Fruit fly (Drosophila melanogaster): ENCODE results near the gene CG13085.

The CG13085 gene

dm6 chr2L:19397617-19398316, 26.1 kb upstream of the CG13085 start (continued):
- TF ChIP-seq dl (GFP tag; optimal IDR thresholded peaks at IDR 0.05; ENCODE audit: insufficient read depth in 1 of 2, partially characterized antibody in 2 of 2), result peak in 1 of 2 experiments; percentile 33
- TF ChIP-seq Myc (optimal IDR thresholded peaks at IDR 0.05), result no peak
- TF ChIP-seq CrebA (GFP tag; optimal IDR thresholded peaks at IDR 0.05; ENCODE audit: borderline replicate concordance), result no peak
- TF ChIP-seq GATAd (GFP tag; optimal IDR thresholded peaks at IDR 0.05), result no peak
- TF ChIP-seq usp (GFP tag; optimal IDR thresholded peaks at IDR 0.05), result no peak
- TF ChIP-seq Hr83 (GFP tag; optimal IDR thresholded peaks at IDR 0.05; ENCODE audit: poor library complexity, severe bottlenecking), result no peak
- peak; percentile 68 for TF ChIP-seq h (GFP tag; optimal IDR thresholded peaks at IDR 0.05)
- peak; percentile 33 for TF ChIP-seq CG9705 (GFP tag; optimal IDR thresholded peaks at IDR 0.05)
- TF ChIP-seq tai (GFP tag; optimal IDR thresholded peaks at IDR 0.05), result peak; percentile 53
- TF ChIP-seq ey (GFP tag; optimal IDR thresholded peaks at IDR 0.05), result peak; percentile 56
- TF ChIP-seq N (GFP tag; optimal IDR thresholded peaks at IDR 0.05), result no peak
- no peak for TF ChIP-seq dsf (GFP tag; optimal IDR thresholded peaks at IDR 0.05; ENCODE audit: borderline replicate concordance)
- TF ChIP-seq Jra (GFP tag; optimal IDR thresholded peaks at IDR 0.05), result no peak
- TF ChIP-seq CG32264 (GFP tag; optimal IDR thresholded peaks at IDR 0.05), result peak; percentile 43
- TF ChIP-seq br (GFP tag; optimal IDR thresholded peaks at IDR 0.05), result peak; percentile 60
- peak; percentile 47 for TF ChIP-seq psq (GFP tag; optimal IDR thresholded peaks at IDR 0.05)
- TF ChIP-seq Dif (GFP tag; optimal IDR thresholded peaks at IDR 0.05; ENCODE audit: partially characterized antibody), result peak; percentile 75
- no peak for TF ChIP-seq sv (GFP tag; optimal IDR thresholded peaks at IDR 0.05)
- TF ChIP-seq brk (GFP tag; optimal IDR thresholded peaks at IDR 0.05), result no peak

DNA sequence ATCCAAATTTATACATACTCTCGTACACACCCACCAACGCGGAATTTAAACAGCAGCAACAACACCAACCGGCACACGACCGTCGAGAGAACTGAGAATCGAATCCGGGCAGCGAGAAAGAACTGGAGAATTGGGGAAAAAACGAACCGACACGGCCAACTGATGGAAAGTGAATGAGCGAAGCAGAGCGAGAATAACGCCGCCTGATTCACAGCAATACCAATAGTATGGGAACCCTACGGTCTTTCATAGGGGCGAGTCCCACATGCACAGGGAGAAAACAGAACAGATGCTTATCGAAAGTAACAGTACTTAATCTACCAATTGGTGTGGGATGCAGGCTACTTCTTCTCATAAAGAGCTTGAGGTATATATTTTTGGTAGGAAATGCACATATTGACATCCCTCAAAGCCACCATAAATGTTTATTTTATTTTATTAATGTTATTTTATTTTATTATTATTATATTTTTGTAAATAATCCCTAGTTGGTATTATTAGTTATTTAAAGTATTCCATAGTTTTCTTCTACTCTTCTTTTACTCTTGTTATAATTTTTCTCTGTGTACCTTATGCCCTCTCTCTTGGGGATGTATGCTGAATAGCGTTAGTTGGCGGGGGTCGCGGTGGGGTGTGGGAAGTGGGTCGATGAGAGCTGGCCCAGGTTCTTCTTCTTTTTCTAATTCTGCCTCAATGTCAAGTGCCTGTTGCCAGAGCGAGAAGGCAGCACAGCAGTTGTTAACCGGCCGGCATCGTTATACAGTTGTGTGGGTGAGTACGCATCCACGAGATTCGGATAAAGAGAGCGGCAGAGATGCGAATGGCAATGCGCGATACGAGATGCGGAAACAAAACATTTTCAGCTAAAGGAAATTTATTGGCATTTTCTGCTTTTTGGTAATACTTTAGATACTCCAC, 25.3 kb upstream of the CG13085 start, which contains the start of gene CG17544:
Gene CG17544 (minus strand): TSS at position 177 of the 918 bp plus-strand sequence.
- TF ChIP-seq Dif (GFP tag; optimal IDR thresholded peaks at IDR 0.05; ENCODE audit: partially characterized antibody) (peak; percentile 64), N (GFP tag; optimal IDR thresholded peaks at IDR 0.05) (no peak), Mio (GFP tag; optimal IDR thresholded peaks at IDR 0.05) (no peak), Rel (GFP tag; optimal IDR thresholded peaks at IDR 0.05) (no peak), Rel (tag; optimal IDR thresholded peaks at IDR 0.05) (peak; percentile 27), lola (GFP tag; optimal IDR thresholded peaks at IDR 0.05) (no peak), Hr83 (GFP tag; optimal IDR thresholded peaks at IDR 0.05; ENCODE audit: poor library complexity, severe bottlenecking) (peak; percentile 60), Sp1 (GFP tag; optimal IDR thresholded peaks at IDR 0.05) (peak; percentile 88), Vsx2 (GFP tag; optimal IDR thresholded peaks at IDR 0.05; ENCODE audit: partially characterized antibody) (peak; percentile 27), Hnf4 (GFP tag; optimal IDR thresholded peaks at IDR 0.05) (peak; percentile 23), h (GFP tag; optimal IDR thresholded peaks at IDR 0.05) (peak; percentile 44), ey (GFP tag; optimal IDR thresholded peaks at IDR 0.05) (peak; percentile 39), GATAd (GFP tag; optimal IDR thresholded peaks at IDR 0.05) (no peak), Dfd (GFP tag; optimal IDR thresholded peaks at IDR 0.05) (no peak), usp (GFP tag; optimal IDR thresholded peaks at IDR 0.05) (no peak), woc (GFP tag; optimal IDR thresholded peaks at IDR 0.05) (peak; percentile 81), CG32264 (GFP tag; optimal IDR thresholded peaks at IDR 0.05) (no peak), Hr78 (GFP tag; optimal IDR thresholded peaks at IDR 0.05) (no peak), rgr (GFP tag; optimal IDR thresholded peaks at IDR 0.05) (peak; percentile 65), tai (GFP tag; optimal IDR thresholded peaks at IDR 0.05) (no peak), Abd-B (GFP tag; optimal IDR thresholded peaks at IDR 0.05) (no peak), Jra (GFP tag; optimal IDR thresholded peaks at IDR 0.05) (no peak), jim (GFP tag; optimal IDR thresholded peaks at IDR 0.05) (peak; percentile 1), sv (GFP tag; optimal IDR thresholded peaks at IDR 0.05) (peak; percentile 24), psq (GFP tag; optimal IDR thresholded peaks at IDR 0.05) (peak; percentile 88), dsf (GFP tag; optimal IDR thresholded peaks at IDR 0.05; ENCODE audit: borderline replicate concordance) (no peak), Myc (optimal IDR thresholded peaks at IDR 0.05) (no peak), CG9705 (GFP tag; optimal IDR thresholded peaks at IDR 0.05) (peak; percentile 50), br (GFP tag; optimal IDR thresholded peaks at IDR 0.05) (peak; percentile 22), brk (GFP tag; optimal IDR thresholded peaks at IDR 0.05) (peak; percentile 10), fru (GFP tag; optimal IDR thresholded peaks at IDR 0.05) (peak; percentile 59), foxo (GFP tag; optimal IDR thresholded peaks at IDR 0.05) (peak in 1 of 2 experiments; percentile 83), CrebA (GFP tag; optimal IDR thresholded peaks at IDR 0.05; ENCODE audit: borderline replicate concordance) (no peak), pan (optimal IDR thresholded peaks at IDR 0.05) (no peak), OdsH (GFP tag; optimal IDR thresholded peaks at IDR 0.05) (peak; percentile 69), dl (GFP tag; optimal IDR thresholded peaks at IDR 0.05; ENCODE audit: insufficient read depth in 1 of 2, partially characterized antibody in 2 of 2) (peak in 1 of 2 experiments; percentile 63), dmrt93B (GFP tag; optimal IDR thresholded peaks at IDR 0.05) (peak; percentile 73), HLH106 (tag; optimal IDR thresholded peaks at IDR 0.05) (peak; percentile 85), sage (GFP tag; optimal IDR thresholded peaks at IDR 0.05) (no peak)
